Fruit fly (Drosophila melanogaster): ENCODE data around the gene CG11899.

CG11899 gene

DNA sequence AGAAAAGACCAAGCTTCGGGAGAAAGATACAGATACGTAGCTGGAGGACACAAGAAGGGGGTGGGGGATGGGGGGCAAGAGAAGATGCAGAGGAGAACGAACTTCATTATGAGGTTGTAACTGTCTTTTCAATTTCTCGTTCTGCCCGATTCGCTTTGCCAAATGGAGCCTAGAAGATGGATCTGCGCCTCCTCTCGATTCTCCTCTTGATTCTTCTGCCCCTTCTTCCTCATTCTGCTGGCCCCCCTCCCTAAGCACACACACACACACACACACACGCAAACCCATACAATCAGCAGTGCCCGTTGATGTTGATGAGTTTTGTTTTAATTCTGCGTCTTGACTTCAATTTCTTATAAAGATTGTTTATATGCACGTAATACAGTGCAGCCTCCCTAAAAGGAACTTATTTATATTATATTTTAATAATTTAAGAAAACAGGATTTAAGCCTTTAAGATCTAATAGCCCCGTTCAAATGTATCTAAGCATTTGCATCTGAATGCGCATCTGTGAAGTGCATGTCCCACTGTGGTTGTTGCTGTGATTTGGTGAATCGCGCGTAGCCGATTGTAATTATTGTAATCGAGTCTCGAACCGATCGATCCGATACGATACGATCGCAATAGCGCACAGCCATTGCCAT is 6.9 kb downstream of the CG11899 start (continued):
- TF ChIP-seq TFAM (GFP tag; optimal IDR thresholded peaks at IDR 0.05), result no peak
- peak; percentile 48 for TF ChIP-seq sens (GFP tag)
- peak; percentile 50 for TF ChIP-seq CG12391 (tag; optimal IDR thresholded peaks at IDR 0.05)
- no peak for TF ChIP-seq vnd (GFP tag; IDR thresholded peaks at IDR 0.05; ENCODE audit: partially characterized antibody)
- no peak for TF ChIP-seq CG1792 (GFP tag; optimal IDR thresholded peaks at IDR 0.05)
- no peak for TF ChIP-seq CG31388 (GFP tag; optimal IDR thresholded peaks at IDR 0.05)
- no peak for TF ChIP-seq CG12769 (tag; optimal IDR thresholded peaks at IDR 0.05)
- peak; percentile 51; the same call in 1 of the 2 replicates for TF ChIP-seq CG31441 (GFP tag; IDR thresholded peaks at IDR 0.05)
- TF ChIP-seq gt (GFP tag; IDR thresholded peaks at IDR 0.05), result no peak
- peak; percentile 24 for TF ChIP-seq CG11723 (GFP tag; optimal IDR thresholded peaks at IDR 0.05)
- TF ChIP-seq zfh2 (GFP tag; optimal IDR thresholded peaks at IDR 0.05), result no peak
- TF ChIP-seq ems (GFP tag; optimal IDR thresholded peaks at IDR 0.05), result no peak
- no peak for TF ChIP-seq CG2116 (GFP tag; optimal IDR thresholded peaks at IDR 0.05)
- TF ChIP-seq CG9817 (tag; optimal IDR thresholded peaks at IDR 0.05), result peak; percentile 75
- peak; percentile 43 for TF ChIP-seq CG10267 (tag; optimal IDR thresholded peaks at IDR 0.05)
- TF ChIP-seq mam (GFP tag; optimal IDR thresholded peaks at IDR 0.05), result peak; percentile 30
- peak; percentile 80 for TF ChIP-seq slbo (GFP tag; IDR thresholded peaks at IDR 0.05)
- TF ChIP-seq Hey (tag; optimal IDR thresholded peaks at IDR 0.05), result no peak
- peak; percentile 75 for TF ChIP-seq Xrp1 (GFP tag; IDR thresholded peaks at IDR 0.05)
- peak; percentile 24; the same call in 1 of the 3 replicates for TF ChIP-seq CG2889 (GFP tag; IDR thresholded peaks at IDR 0.05)
- no peak for TF ChIP-seq Side (GFP tag; optimal IDR thresholded peaks at IDR 0.05)
- peak; percentile 26 for TF ChIP-seq CG12942 (GFP tag; optimal IDR thresholded peaks at IDR 0.05)
- peak in 1 of 2 experiments; percentile 61 for TF ChIP-seq dpn (GFP tag; optimal IDR thresholded peaks at IDR 0.05)
- TF ChIP-seq slp2 (GFP tag; optimal IDR thresholded peaks at IDR 0.05), result no peak
- TF ChIP-seq Rx (GFP tag; IDR thresholded peaks at IDR 0.05), result peak; percentile 41; the same call in 1 of the 2 replicates
- no peak for TF ChIP-seq shn (GFP tag; optimal IDR thresholded peaks at IDR 0.05)
- TF ChIP-seq Mes4 (GFP tag; optimal IDR thresholded peaks at IDR 0.05), result no peak
- TF ChIP-seq Awh (GFP tag; IDR thresholded peaks at IDR 0.05), result peak; percentile 72
- peak in 1 of 2 experiments; percentile 31 for TF ChIP-seq Pdp1 (GFP tag; optimal IDR thresholded peaks at IDR 0.05)
- peak; percentile 42 for TF ChIP-seq CG17385 (GFP tag; optimal IDR thresholded peaks at IDR 0.05)
- peak; percentile 3 for TF ChIP-seq zen (tag; optimal IDR thresholded peaks at IDR 0.05)
- peak; percentile 24 for TF ChIP-seq CG6854 (GFP tag; optimal IDR thresholded peaks at IDR 0.05)
- TF ChIP-seq HLH54F (GFP tag; optimal IDR thresholded peaks at IDR 0.05), result no peak
- TF ChIP-seq CG9215 (GFP tag; IDR thresholded peaks at IDR 0.05), result peak; percentile 43; the same call in 1 of the 2 replicates
- TF ChIP-seq Blimp-1 (GFP tag; optimal IDR thresholded peaks at IDR 0.05), result peak; percentile 47
- peak; percentile 31; the same call in 1 of the 2 replicates for TF ChIP-seq CG7372 (GFP tag; IDR thresholded peaks at IDR 0.05)
- TF ChIP-seq wdn (GFP tag; IDR thresholded peaks at IDR 0.05), result peak; percentile 45; the same call in 1 of the 2 replicates
- TF ChIP-seq CG1602 (GFP tag; optimal IDR thresholded peaks at IDR 0.05), result peak; percentile 33
- TF ChIP-seq pzg (GFP tag; optimal IDR thresholded peaks at IDR 0.05), result no peak
- TF ChIP-seq Bgb (GFP tag; IDR thresholded peaks at IDR 0.05; ENCODE audit: partially characterized antibody), result no peak
- TF ChIP-seq CG13296 (GFP tag; optimal IDR thresholded peaks at IDR 0.05), result peak; percentile 67
- TF ChIP-seq CG32772 (GFP tag; IDR thresholded peaks at IDR 0.05), result peak; percentile 65
- 0 out of 2 replicates have a peak, but pooled peaks have one; percentile 40 for TF ChIP-seq dimm (GFP tag; IDR thresholded peaks at IDR 0.05)
- TF ChIP-seq lola (GFP tag; optimal IDR thresholded peaks at IDR 0.05), result peak in 1 of 3 experiments; percentile 14
- no peak for TF ChIP-seq pho (GFP tag; optimal IDR thresholded peaks at IDR 0.05)
- TF ChIP-seq row (GFP tag; IDR thresholded peaks at IDR 0.05), result peak; percentile 86
- peak; percentile 79 for TF ChIP-seq H2.0 (GFP tag; IDR thresholded peaks at IDR 0.05)
- peak; percentile 82 for TF ChIP-seq Rfx (GFP tag; IDR thresholded peaks at IDR 0.05)
- TF ChIP-seq fd102C (GFP tag; optimal IDR thresholded peaks at IDR 0.05), result no peak
- peak; percentile 12 for TF ChIP-seq CG10543 (GFP tag; optimal IDR thresholded peaks at IDR 0.05)

Data from whole organism, embryonic.